Fruit fly (Drosophila melanogaster) whole organism, embryonic: ENCODE results near the gene CG14631.
A peak's percentile ranks its signal among the peaks of the same experiment; 100 is the strongest.

Experiments used
- Atf-2 ChIP-seq: fragments of 200-800 bp; sonication (Bioruptor generic); optimal IDR thresholded peaks from 2 replicates; lab custom pipeline; 2016; ENCODE audit warnings: missing biosample characterization, missing genetic modification characterization
- Atf6 ChIP-seq: fragments of 200-800 bp; sonication (Bioruptor generic); IDR thresholded peaks from 2 replicates; pipeline ENCODE4 v1.3.6; 2022; ENCODE audit warnings: missing biosample characterization, missing genetic modification characterization
- Bgb ChIP-seq: fragments of 200-800 bp; sonication (Bioruptor generic); IDR thresholded peaks from 2 replicates; pipeline ENCODE4 v1.3.6; 2022; ENCODE audit warnings: missing biosample characterization, missing genetic modification characterization; ENCODE audit not compliant: partially characterized antibody
- Blimp-1 ChIP-seq: fragments of 200-800 bp; sonication (Bioruptor generic); optimal IDR thresholded peaks from 3 replicates; lab custom pipeline; 2018; ENCODE audit warnings: missing biosample characterization, missing genetic modification characterization, mild to moderate bottlenecking, moderate library complexity, missing genetic modification reagents
- CG1024 ChIP-seq: fragments of 200-800 bp; sonication (Bioruptor generic); IDR thresholded peaks from 2 replicates; pipeline ENCODE4 v1.3.6; 2022; ENCODE audit warnings: missing biosample characterization, missing genetic modification characterization
- CG10654 ChIP-seq: fragments of 200-800 bp; sonication (Bioruptor generic); optimal IDR thresholded peaks from 2 replicates; lab custom pipeline; 2016; ENCODE audit warnings: missing biosample characterization, missing genetic modification characterization
- CG11723 ChIP-seq: fragments of 200-800 bp; sonication (Bioruptor generic); optimal IDR thresholded peaks from 2 replicates; lab custom pipeline; 2017; ENCODE audit warnings: missing biosample characterization, mild to moderate bottlenecking, missing genetic modification characterization
- CG1233 ChIP-seq: fragments of 200-800 bp; sonication (Bioruptor generic); optimal IDR thresholded peaks from 4 replicates; lab custom pipeline; 2018; ENCODE audit warnings: missing biosample characterization, mild to moderate bottlenecking, missing genetic modification characterization
- CG17612 ChIP-seq: fragments of 200-800 bp; sonication (Bioruptor generic); IDR thresholded peaks from 2 replicates; pipeline ENCODE4 v1.3.6; 2022; ENCODE audit warnings: missing biosample characterization, missing genetic modification characterization
- CG2116 ChIP-seq: fragments of 200-800 bp; sonication (Bioruptor generic); optimal IDR thresholded peaks from 3 replicates; lab custom pipeline; 2018; ENCODE audit warnings: missing biosample characterization, mild to moderate bottlenecking, missing genetic modification characterization
- CG3281 ChIP-seq: fragments of 200-800 bp; sonication (Bioruptor generic); optimal IDR thresholded peaks from 3 replicates; lab custom pipeline; 2017; ENCODE audit warnings: missing biosample characterization, mild to moderate bottlenecking, missing genetic modification characterization
- CG34376 ChIP-seq: fragments of 200-800 bp; sonication (Bioruptor generic); optimal IDR thresholded peaks from 2 replicates; lab custom pipeline; 2018; ENCODE audit warnings: missing biosample characterization, mild to moderate bottlenecking, missing genetic modification characterization
- CG3838 ChIP-seq: fragments of 200-800 bp; sonication (Bioruptor generic); optimal IDR thresholded peaks from 3 replicates; lab custom pipeline; 2016; ENCODE audit warnings: missing biosample characterization, missing genetic modification characterization
- CG8290 ChIP-seq, 3 experiments: fragments of 200-800 bp; sonication (Bioruptor generic); optimal IDR thresholded peaks; 2 replicates each; lab custom pipeline; 2016 to 2019; ENCODE audit warnings: missing biosample characterization in 3 of 3, missing genetic modification characterization in 3 of 3, mild to moderate bottlenecking in 2 of 3, moderate library complexity in 1 of 3
- CG8944 ChIP-seq: fragments of 200-800 bp; sonication (Bioruptor generic); optimal IDR thresholded peaks from 3 replicates; lab custom pipeline; 2016; ENCODE audit warnings: missing biosample characterization, missing genetic modification characterization
- Camta ChIP-seq: fragments of 200-800 bp; sonication (Bioruptor generic); optimal IDR thresholded peaks from 2 replicates; lab custom pipeline; 2016; ENCODE audit warnings: missing biosample characterization, missing genetic modification characterization
- Dll ChIP-seq: fragments of 200-800 bp; sonication (Bioruptor generic); IDR thresholded peaks from 4 replicates; pipeline ENCODE4 v1.3.6; 2022; ENCODE audit warnings: missing biosample characterization, missing genetic modification characterization; ENCODE audit not compliant: partially characterized antibody
- Doc2 ChIP-seq: fragments of 200-800 bp; sonication (Bioruptor generic); IDR thresholded peaks from 2 replicates; pipeline ENCODE4 v1.3.6; 2022; ENCODE audit warnings: missing biosample characterization, missing genetic modification characterization
- Dp ChIP-seq: fragments of 200-800 bp; sonication (Bioruptor generic); optimal IDR thresholded peaks from 2 replicates; lab custom pipeline; 2018; ENCODE audit warnings: missing biosample characterization, mild to moderate bottlenecking, missing genetic modification characterization, moderate library complexity
- HHEX ChIP-seq: fragments of 200-800 bp; sonication (Bioruptor generic); optimal IDR thresholded peaks from 3 replicates; lab custom pipeline; 2017; ENCODE audit warnings: missing biosample characterization, mild to moderate bottlenecking, missing genetic modification characterization, missing genetic modification reagents
- Meics ChIP-seq: fragments of 200-800 bp; sonication (Bioruptor generic); optimal IDR thresholded peaks from 2 replicates; lab custom pipeline; 2017; ENCODE audit warnings: missing biosample characterization, mild to moderate bottlenecking, missing genetic modification characterization
- Spps ChIP-seq: fragments of 200-800 bp; sonication (Bioruptor generic); optimal IDR thresholded peaks from 2 replicates; lab custom pipeline; 2018; ENCODE audit warnings: missing biosample characterization, mild to moderate bottlenecking, missing genetic modification characterization
- Taf1 ChIP-seq: fragments of 200-800 bp; sonication (Bioruptor generic); IDR thresholded peaks from 2 replicates; pipeline ENCODE4 v1.3.6; 2022; ENCODE audit warnings: missing biosample characterization, missing genetic modification characterization
- Usf ChIP-seq: fragments of 200-800 bp; sonication (Bioruptor generic); optimal IDR thresholded peaks from 2 replicates; lab custom pipeline; 2017; ENCODE audit warnings: missing genotype, missing biosample characterization, missing genetic modification characterization
- ab ChIP-seq: fragments of 200-800 bp; sonication (Bioruptor generic); optimal IDR thresholded peaks from 2 replicates; lab custom pipeline; 2016; ENCODE audit warnings: missing biosample characterization, missing genetic modification characterization
- abd-A ChIP-seq: fragments of 200-800 bp; sonication (Bioruptor generic); optimal IDR thresholded peaks from 3 replicates; lab custom pipeline; 2019; ENCODE audit warnings: missing biosample characterization, mild to moderate bottlenecking, missing genetic modification characterization, moderate library complexity
- ac ChIP-seq: fragments of 200-800 bp; sonication (Bioruptor generic); optimal IDR thresholded peaks from 3 replicates; lab custom pipeline; 2017; ENCODE audit warnings: missing biosample characterization, mild to moderate bottlenecking, missing genetic modification characterization
- ash1 ChIP-seq: fragments of 200-800 bp; sonication (Bioruptor generic); optimal IDR thresholded peaks from 2 replicates; lab custom pipeline; 2018; ENCODE audit warnings: missing biosample characterization, mild to moderate bottlenecking, missing genetic modification characterization
- cas ChIP-seq: fragments of 200-800 bp; sonication (Bioruptor generic); IDR thresholded peaks from 2 replicates; pipeline ENCODE4 v1.3.6; 2022; ENCODE audit warnings: missing biosample characterization, missing genetic modification characterization
- caup ChIP-seq: fragments of 200-800 bp; sonication (Bioruptor generic); optimal IDR thresholded peaks from 3 replicates; lab custom pipeline; 2017; ENCODE audit warnings: missing biosample characterization, mild to moderate bottlenecking, missing genetic modification characterization, moderate library complexity; ENCODE audit not compliant: severe bottlenecking
- chif ChIP-seq, 2 experiments: fragments of 200-800 bp; sonication (Bioruptor generic); optimal IDR thresholded peaks; 3 replicates each; lab custom pipeline; 2016; ENCODE audit warnings: missing biosample characterization in 2 of 2, missing genetic modification characterization in 2 of 2
- chn ChIP-seq: fragments of 200-800 bp; sonication (Bioruptor generic); optimal IDR thresholded peaks from 2 replicates; lab custom pipeline; 2016; ENCODE audit warnings: missing biosample characterization, missing genetic modification characterization
- da ChIP-seq: fragments of 200-800 bp; sonication (Bioruptor generic); optimal IDR thresholded peaks from 2 replicates; lab custom pipeline; 2016; ENCODE audit warnings: missing biosample characterization, missing genetic modification characterization
- dysf ChIP-seq: fragments of 200-800 bp; sonication (Bioruptor generic); IDR thresholded peaks from 3 replicates; pipeline ENCODE4 v1.3.6; 2022; ENCODE audit warnings: missing biosample characterization, missing genetic modification characterization
- gce ChIP-seq: fragments of 200-800 bp; sonication (Bioruptor generic); IDR thresholded peaks from 3 replicates; pipeline ENCODE4 v1.3.6; 2022; ENCODE audit warnings: missing biosample characterization, missing genetic modification characterization
- gcm2 ChIP-seq: fragments of 200-800 bp; sonication (Bioruptor generic); optimal IDR thresholded peaks from 2 replicates; lab custom pipeline; 2016; ENCODE audit warnings: missing biosample characterization, missing genetic modification characterization
- grau ChIP-seq: fragments of 200-800 bp; optimal IDR thresholded peaks from 3 replicates; lab custom pipeline; 2019; ENCODE audit warnings: missing biosample characterization, mild to moderate bottlenecking, missing genetic modification characterization, moderate library complexity
- gsb ChIP-seq: fragments of 200-800 bp; sonication (Bioruptor generic); IDR thresholded peaks from 2 replicates; pipeline ENCODE4 v1.3.6; 2022; ENCODE audit warnings: missing biosample characterization, missing genetic modification characterization
- h ChIP-seq: fragments of >200 bp; optimal IDR thresholded peaks from 2 replicates; lab custom pipeline; 2017
- nerfin-2 ChIP-seq: fragments of 200-800 bp; sonication (Bioruptor generic); IDR thresholded peaks from 2 replicates; pipeline ENCODE4 v1.3.6; 2022; ENCODE audit warnings: missing biosample characterization, missing genetic modification characterization; ENCODE audit not compliant: partially characterized antibody
- odd ChIP-seq: fragments of 200-800 bp; sonication (Bioruptor generic); optimal IDR thresholded peaks from 2 replicates; lab custom pipeline; 2017; ENCODE audit warnings: missing biosample characterization, mild to moderate bottlenecking, missing genetic modification characterization
- onecut ChIP-seq: fragments of 200-800 bp; sonication (Bioruptor generic); IDR thresholded peaks from 2 replicates; pipeline ENCODE4 v1.3.6; 2022; ENCODE audit warnings: missing biosample characterization, missing genetic modification characterization
- pros ChIP-seq: fragments of 200-800 bp; sonication (Bioruptor generic); optimal IDR thresholded peaks from 3 replicates; lab custom pipeline; 2019; ENCODE audit warnings: missing biosample characterization, mild to moderate bottlenecking, missing genetic modification characterization, moderate library complexity
- pum ChIP-seq: fragments of 200-800 bp; sonication (Bioruptor generic); optimal IDR thresholded peaks from 2 replicates; lab custom pipeline; 2016; ENCODE audit warnings: missing biosample characterization, missing genetic modification characterization
- pzg ChIP-seq: fragments of 200-800 bp; sonication (Bioruptor generic); optimal IDR thresholded peaks from 3 replicates; lab custom pipeline; 2018; ENCODE audit warnings: missing biosample characterization, mild to moderate bottlenecking, missing genetic modification characterization, moderate library complexity
- sim ChIP-seq: fragments of 200-800 bp; sonication (Bioruptor generic); IDR thresholded peaks from 2 replicates; pipeline ENCODE4 v1.3.6; 2022; ENCODE audit warnings: missing biosample characterization, missing genetic modification characterization
- sima ChIP-seq: fragments of 200-800 bp; sonication (Bioruptor generic); optimal IDR thresholded peaks from 2 replicates; lab custom pipeline; 2016; ENCODE audit warnings: missing biosample characterization, missing genetic modification characterization
- sug ChIP-seq: fragments of 200-800 bp; optimal IDR thresholded peaks from 2 replicates; lab custom pipeline; 2019; ENCODE audit warnings: missing biosample characterization, mild to moderate bottlenecking, missing genetic modification characterization, moderate library complexity
- trem ChIP-seq: fragments of 200-800 bp; optimal IDR thresholded peaks from 3 replicates; lab custom pipeline; 2019; ENCODE audit warnings: missing biosample characterization, mild to moderate bottlenecking, missing genetic modification characterization, moderate library complexity
- tx ChIP-seq: fragments of 200-800 bp; sonication (Bioruptor generic); optimal IDR thresholded peaks from 2 replicates; lab custom pipeline; 2016; ENCODE audit warnings: missing biosample characterization, missing genetic modification characterization

Gene CG14631

dm6 chrX:1052684-1053389 is 41.0 kb downstream of the CG14631 start (continued):
- TF ChIP-seq CG10654 (no peak), Camta (GFP tag; lab: Kevin White, UChicago) (no peak), Taf1 (GFP tag; lab: Robert Waterston, UW) (no peak), CG11723 (GFP tag; lab: Kevin White, UChicago) (no peak), Blimp-1 (peak; percentile 53), pum (GFP tag; lab: Kevin White, UChicago) (peak; percentile 48), tx (no peak), HHEX (peak; percentile 43), CG8290 (GFP tag; optimal IDR thresholded peaks at IDR 0.05; lab: Kevin White, UChicago) (no peak), CG8290 (tag; optimal IDR thresholded peaks at IDR 0.05; lab: Kevin White, UChicago) (peak in 1 of 2 experiments; percentile 67), Doc2 (GFP tag; lab: Robert Waterston, UW) (no peak), caup (GFP tag; lab: Kevin White, UChicago) (no peak), onecut (GFP tag; lab: Robert Waterston, UW) (peak; percentile 40; the same call in 1 of the 2 replicates), CG34376 (GFP tag; lab: Kevin White, UChicago) (no peak), ab (GFP tag; lab: Kevin White, UChicago) (no peak), Atf-2 (peak; percentile 31), CG2116 (GFP tag; lab: Kevin White, UChicago) (no peak), CG1233 (GFP tag; lab: Kevin White, UChicago) (peak; percentile 20), dysf (GFP tag; lab: Robert Waterston, UW) (peak; percentile 56; the same call in 2 of the 3 replicates), sima (GFP tag; lab: Kevin White, UChicago) (no peak), nerfin-2 (GFP tag; lab: Robert Waterston, UW) (no peak), abd-A (no peak), CG3838 (GFP tag; lab: Kevin White, UChicago) (no peak), CG1024 (GFP tag; lab: Robert Waterston, UW) (0 out of 2 replicates have a peak, but pooled peaks have one; percentile 29), Dll (GFP tag; lab: Robert Waterston, UW) (no peak), CG17612 (GFP tag; lab: Robert Waterston, UW) (no peak), odd (GFP tag; lab: Kevin White, UChicago) (no peak), CG3281 (GFP tag; lab: Kevin White, UChicago) (no peak), trem (peak; percentile 20), pzg (no peak), Spps (tag; lab: Kevin White, UChicago) (no peak), ac (GFP tag; lab: Kevin White, UChicago) (no peak), CG8944 (GFP tag; lab: Kevin White, UChicago) (peak; percentile 24), pros (GFP tag; lab: Kevin White, UChicago) (no peak), da (GFP tag; lab: Kevin White, UChicago) (no peak), h (lab: Kevin White, UChicago) (no peak), gcm2 (no peak), ash1 (GFP tag; lab: Kevin White, UChicago) (no peak), cas (no peak), Atf6 (GFP tag; lab: Robert Waterston, UW) (0 out of 2 replicates have a peak, but pooled peaks have one; percentile 33), gsb (GFP tag; lab: Robert Waterston, UW) (no peak), grau (tag; lab: Kevin White, UChicago) (peak; percentile 49), sim (GFP tag; lab: Robert Waterston, UW) (no peak), Bgb (GFP tag; lab: Robert Waterston, UW) (no peak), chif (GFP tag; optimal IDR thresholded peaks at IDR 0.05; lab: Kevin White, UChicago) (peak in 1 of 2 experiments; percentile 36), Usf (GFP tag; lab: Kevin White, UChicago) (no peak), gce (GFP tag; lab: Robert Waterston, UW) (0 out of 3 replicates have a peak, but pooled peaks have one; percentile 24), chn (GFP tag; lab: Kevin White, UChicago) (peak; percentile 13), sug (no peak), Dp (GFP tag; lab: Kevin White, UChicago) (no peak), Meics (GFP tag; lab: Kevin White, UChicago) (peak; percentile 2)
